Worm (Caenorhabditis elegans) whole organism, early embryonic: ENCODE results near the gene srv-1.

ENCODE experiments used
- B0310.2 ChIP-seq: sonication (generic microtip); optimal IDR thresholded peaks from 2 replicates; lab custom pipeline; 2016; ENCODE audit warnings: mild to moderate bottlenecking, missing genetic modification characterization, missing compliant biosample characterization
- F13C5.2 ChIP-seq: sonication (generic microtip); optimal IDR thresholded peaks from 2 replicates; lab custom pipeline; 2017; ENCODE audit warnings: mild to moderate bottlenecking, missing genetic modification characterization, inconsistent platforms, missing compliant biosample characterization
- aly-1 ChIP-seq: sonication (generic microtip); optimal IDR thresholded peaks from 2 replicates; lab custom pipeline; 2016; ENCODE audit warnings: missing genetic modification characterization, missing compliant biosample characterization
- ama-1 ChIP-seq: fragments of 150-350 bp; optimal IDR thresholded peaks from 2 replicates; lab custom pipeline; 2014
- ceh-13 ChIP-seq: fragments of 200-800 bp; sonication (Bioruptor generic); optimal IDR thresholded peaks from 2 replicates; lab custom pipeline; 2018; ENCODE audit warnings: mild to moderate bottlenecking, missing genetic modification characterization, missing compliant biosample characterization
- ceh-36 ChIP-seq: sonication (generic microtip); optimal IDR thresholded peaks from 2 replicates; lab custom pipeline; 2016; ENCODE audit warnings: missing genetic modification characterization, inconsistent platforms, missing compliant biosample characterization
- ets-7 ChIP-seq: sonication (generic microtip); optimal IDR thresholded peaks from 2 replicates; lab custom pipeline; 2016; ENCODE audit warnings: missing genotype, missing genetic modification characterization, missing compliant biosample characterization
- flt-1 ChIP-seq: fragments of 200-800 bp; sonication (Bioruptor generic); IDR thresholded peaks from 2 replicates; pipeline ENCODE4 v1.3.6; 2022; ENCODE audit warnings: missing genetic modification characterization, missing compliant biosample characterization
- hmbx-1 ChIP-seq: sonication (generic microtip); optimal IDR thresholded peaks from 2 replicates; lab custom pipeline; 2016; ENCODE audit warnings: mild to moderate bottlenecking, missing genetic modification characterization, missing compliant biosample characterization
- hmg-4 ChIP-seq: fragments of 200-800 bp; sonication (Bioruptor generic); optimal IDR thresholded peaks from 2 replicates; lab custom pipeline; 2018; ENCODE audit warnings: mild to moderate bottlenecking, missing genetic modification characterization, missing compliant biosample characterization
- hnd-1 ChIP-seq: sonication (generic microtip); optimal IDR thresholded peaks from 2 replicates; lab custom pipeline; 2016; ENCODE audit warnings: missing genetic modification characterization, missing compliant biosample characterization
- pes-1 ChIP-seq: fragments of 200-800 bp; sonication (Bioruptor generic); IDR thresholded peaks from 2 replicates; pipeline ENCODE4 v1.3.6; 2022; ENCODE audit warnings: missing genetic modification reagents, missing genetic modification characterization, missing compliant biosample characterization
- scrt-1 ChIP-seq: fragments of 200-800 bp; sonication (Bioruptor generic); IDR thresholded peaks from 2 replicates; pipeline ENCODE4 v1.3.6; 2022; ENCODE audit warnings: missing genetic modification characterization, missing compliant biosample characterization
- sea-1 ChIP-seq: fragments of 200-800 bp; sonication (Bioruptor generic); conservative IDR thresholded peaks from 2 replicates; pipeline ENCODE4 v1.3.6; 2022; ENCODE audit warnings: missing genetic modification characterization, missing compliant biosample characterization
- tbx-11 ChIP-seq: fragments of 200-800 bp; sonication (Bioruptor generic); IDR thresholded peaks from 2 replicates; pipeline ENCODE4 v1.3.6; 2022; ENCODE audit warnings: missing genetic modification characterization, missing compliant biosample characterization
- tbx-37 ChIP-seq: fragments of 200-800 bp; sonication (Bioruptor generic); conservative IDR thresholded peaks from 2 replicates; pipeline ENCODE4 v1.3.6; 2022; ENCODE audit warnings: missing genetic modification reagents, missing genetic modification characterization, missing compliant biosample characterization
- tra-4 ChIP-seq: sonication (generic microtip); optimal IDR thresholded peaks from 2 replicates; lab custom pipeline; 2017; ENCODE audit warnings: missing genetic modification characterization, missing compliant biosample characterization

The srv-1 gene

ce11 chrIII:6856709-6857108 lies 6.5 kb downstream of the srv-1 start, which contains the start of gene zak-1:
Gene zak-1, minus strand, starts transcription at chrIII:6856809.
- TF ChIP-seq ceh-13 (no peak), ets-7 (no peak), scrt-1 (GFP tag; lab: Robert Waterston, UW) (no peak), pes-1 (GFP tag; lab: Robert Waterston, UW) (no peak), ama-1 (lab: Kevin White, UChicago) (no peak), aly-1 (tag; lab: Kevin White, UChicago) (no peak), ceh-36 (tag; lab: Kevin White, UChicago) (no peak), tbx-37 (GFP tag; lab: Robert Waterston, UW) (no peak), B0310.2 (tag; lab: Kevin White, UChicago) (no peak), F13C5.2 (tag; lab: Kevin White, UChicago) (no peak), tra-4 (no peak), hmbx-1 (tag; lab: Kevin White, UChicago) (no peak), tbx-11 (no peak), hnd-1 (tag; lab: Kevin White, UChicago) (no peak), sea-1 (GFP tag; lab: Robert Waterston, UW) (no peak), flt-1 (GFP tag; lab: Robert Waterston, UW) (no peak), hmg-4 (GFP tag; lab: Kevin White, UChicago) (no peak)

ce11 chrIII:6857390-6857848 lies 7.2 kb downstream of the srv-1 start:
- TF ChIP-seq scrt-1 (GFP tag; lab: Robert Waterston, UW) = no peak
- TF ChIP-seq ceh-13 = no peak
- no peak for TF ChIP-seq ama-1 (lab: Kevin White, UChicago)
- no peak for TF ChIP-seq pes-1 (GFP tag; lab: Robert Waterston, UW)
- no peak for TF ChIP-seq tbx-37 (GFP tag; lab: Robert Waterston, UW)

- TF ChIP-seq pes-1 (GFP tag; lab: Robert Waterston, UW) (no peak), ets-7 (no peak), hmg-4 (GFP tag; lab: Kevin White, UChicago) (no peak), ceh-13 (no peak), tbx-11 (no peak), ama-1 (lab: Kevin White, UChicago) (no peak), hmbx-1 (tag; lab: Kevin White, UChicago) (no peak), ceh-36 (tag; lab: Kevin White, UChicago) (no peak)
Observed at ce11 chrIII:6859482-6859881, 9.3 kb downstream of the srv-1 start, which contains the start of gene clec-158. Gene clec-158, minus strand, starts transcription at chrIII:6859582.

- no peak for TF ChIP-seq tbx-37 (GFP tag; lab: Robert Waterston, UW)
Observed at ce11 chrIII:6863901-6864300, 13.7 kb downstream of the srv-1 start, which contains the start of gene sma-3. Gene sma-3, minus strand, starts transcription at chrIII:6863968.

- TF ChIP-seq ama-1 (lab: Kevin White, UChicago) (no peak), F13C5.2 (tag; lab: Kevin White, UChicago) (peak; percentile 20), hnd-1 (tag; lab: Kevin White, UChicago) (no peak)
Observed at ce11 chrIII:6869268-6869667, 19.1 kb downstream of the srv-1 start, which contains the start of the genes cra-1 and kbp-1. Gene cra-1, minus strand, starts transcription at chrIII:6869460. Gene kbp-1, plus strand, starts transcription at chrIII:6869633.

- TF ChIP-seq tra-4 = no peak
- no peak for TF ChIP-seq tbx-37 (GFP tag; lab: Robert Waterston, UW)
- no peak for TF ChIP-seq pes-1 (GFP tag; lab: Robert Waterston, UW)
- TF ChIP-seq ceh-36 (tag; lab: Kevin White, UChicago) = no peak
- no peak for TF ChIP-seq ceh-13
- TF ChIP-seq ama-1 (lab: Kevin White, UChicago) = no peak
- TF ChIP-seq aly-1 (tag; lab: Kevin White, UChicago) = no peak
- TF ChIP-seq F13C5.2 (tag; lab: Kevin White, UChicago) = no peak
- no peak for TF ChIP-seq sea-1 (GFP tag; lab: Robert Waterston, UW)
- no peak for TF ChIP-seq ets-7
Observed at ce11 chrIII:6869996-6870395, 19.8 kb downstream of the srv-1 start, which contains the start of gene K04C2.8. Gene K04C2.8, plus strand, starts transcription at chrIII:6870296.

ce11 chrIII:6871067-6871466 lies 20.9 kb downstream of the srv-1 start:
- TF ChIP-seq aly-1 (tag; lab: Kevin White, UChicago) (no peak), flt-1 (GFP tag; lab: Robert Waterston, UW) (no peak), sea-1 (GFP tag; lab: Robert Waterston, UW) (no peak), hnd-1 (tag; lab: Kevin White, UChicago) (no peak), F13C5.2 (tag; lab: Kevin White, UChicago) (no peak), ets-7 (no peak), tra-4 (no peak), hmbx-1 (tag; lab: Kevin White, UChicago) (no peak)

- no peak for TF ChIP-seq hmg-4 (GFP tag; lab: Kevin White, UChicago)
- no peak for TF ChIP-seq tra-4
- no peak for TF ChIP-seq tbx-11
- TF ChIP-seq ceh-13 = no peak
- TF ChIP-seq hmbx-1 (tag; lab: Kevin White, UChicago) = no peak
- TF ChIP-seq tbx-37 (GFP tag; lab: Robert Waterston, UW) = no peak
- no peak for TF ChIP-seq ets-7
- no peak for TF ChIP-seq scrt-1 (GFP tag; lab: Robert Waterston, UW)
- TF ChIP-seq sea-1 (GFP tag; lab: Robert Waterston, UW) = no peak
- TF ChIP-seq aly-1 (tag; lab: Kevin White, UChicago) = no peak
- no peak for TF ChIP-seq B0310.2 (tag; lab: Kevin White, UChicago)
Observed at ce11 chrIII:6871668-6872067, 21.5 kb downstream of the srv-1 start.
